Fruit fly (Drosophila melanogaster) whole organism, prepupa: ENCODE results near the gene Apl.
A peak's percentile ranks its signal among the peaks of the same experiment; 100 is the strongest.

Source experiments
- CG11762 ChIP-seq: fragments of 200-800 bp; sonication (Bioruptor generic); optimal IDR thresholded peaks from 3 replicates; lab custom pipeline; 2016; ENCODE audit warnings: missing biosample characterization, missing genetic modification characterization; ENCODE audit not compliant: insufficient read depth
- CG1621 ChIP-seq: fragments of 200-800 bp; sonication (Bioruptor generic); optimal IDR thresholded peaks from 3 replicates; lab custom pipeline; 2018; ENCODE audit warnings: missing biosample characterization, mild to moderate bottlenecking, missing genetic modification characterization
- CG34406 ChIP-seq: fragments of 200-800 bp; sonication (Bioruptor generic); optimal IDR thresholded peaks from 3 replicates; lab custom pipeline; 2016; ENCODE audit warnings: missing biosample characterization, missing genetic modification characterization
- CG3919 ChIP-seq: fragments of 200-800 bp; sonication (Bioruptor generic); optimal IDR thresholded peaks from 3 replicates; lab custom pipeline; 2016; ENCODE audit warnings: missing biosample characterization, missing genetic modification characterization
- CG4318 ChIP-seq: fragments of 200-800 bp; sonication (Bioruptor generic); optimal IDR thresholded peaks from 3 replicates; lab custom pipeline; 2017; ENCODE audit warnings: missing biosample characterization, mild to moderate bottlenecking, missing genetic modification characterization
- Hr39 ChIP-seq: fragments of 200-800 bp; sonication (Bioruptor generic); optimal IDR thresholded peaks from 2 replicates; lab custom pipeline; 2016; ENCODE audit warnings: missing biosample characterization, missing genetic modification characterization
- Lpt ChIP-seq: fragments of 200-800 bp; sonication (Bioruptor generic); optimal IDR thresholded peaks from 3 replicates; lab custom pipeline; 2016; ENCODE audit warnings: missing biosample characterization, missing genetic modification characterization
- Sox102F ChIP-seq: fragments of 200-800 bp; sonication (Bioruptor generic); optimal IDR thresholded peaks from 2 replicates; lab custom pipeline; 2016; ENCODE audit warnings: missing biosample characterization, mild to moderate bottlenecking, missing genetic modification characterization
- Sox15 ChIP-seq: fragments of 200-800 bp; sonication (Bioruptor generic); optimal IDR thresholded peaks from 3 replicates; lab custom pipeline; 2016; ENCODE audit warnings: missing biosample characterization, missing genetic modification characterization
- achi ChIP-seq: fragments of 200-800 bp; sonication (Bioruptor generic); optimal IDR thresholded peaks from 3 replicates; lab custom pipeline; 2016; ENCODE audit warnings: missing biosample characterization, missing genetic modification characterization
- fkh ChIP-seq: fragments of 200-800 bp; sonication (Bioruptor generic); optimal IDR thresholded peaks from 3 replicates; lab custom pipeline; 2017; ENCODE audit warnings: missing biosample characterization, mild to moderate bottlenecking, missing genetic modification characterization, moderate library complexity
- net ChIP-seq: fragments of 200-800 bp; sonication (Bioruptor generic); optimal IDR thresholded peaks from 3 replicates; lab custom pipeline; 2016; ENCODE audit warnings: missing biosample characterization, missing genetic modification characterization
- ss ChIP-seq, 2 experiments: fragments of 200-800 bp; sonication (Bioruptor generic); optimal IDR thresholded peaks; 2 replicates in 1 of 2; 3 replicates in 1 of 2; lab custom pipeline; 2017 to 2018; ENCODE audit warnings: mild to moderate bottlenecking in 2 of 2, missing biosample characterization in 2 of 2, missing genetic modification characterization in 2 of 2, moderate library complexity in 1 of 2
- svp ChIP-seq: fragments of 200-800 bp; sonication (Bioruptor generic); peaks from one replicate; lab custom pipeline; 2016; ENCODE audit warnings: missing biosample characterization, missing genetic modification characterization

DNA sequence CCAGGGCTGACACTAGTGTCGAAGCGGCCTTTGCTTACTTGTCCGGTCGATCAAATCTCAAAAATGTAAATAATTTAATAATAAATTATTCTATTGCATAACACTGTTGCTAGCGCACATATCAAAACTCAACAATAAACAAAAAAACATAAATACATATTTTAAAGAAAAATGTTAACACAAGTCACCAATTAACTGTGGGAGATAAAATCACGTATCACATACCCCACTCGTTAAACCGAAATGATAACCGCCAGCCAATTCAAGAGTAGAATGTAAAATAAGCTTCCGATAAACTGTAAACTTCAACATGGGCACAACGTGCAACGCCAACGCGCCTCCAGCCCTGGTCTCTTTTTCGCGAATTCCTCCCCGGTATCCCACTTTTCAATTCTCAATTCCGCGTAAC lies 7.8 kb downstream of the Apl start, which contains the start of gene Arts:
- peak; percentile 74 for TF ChIP-seq svp (GFP tag; lab: Kevin White, UChicago)
- no peak for TF ChIP-seq CG11762 (GFP tag; lab: Kevin White, UChicago)
- TF ChIP-seq net (GFP tag; lab: Kevin White, UChicago) = no peak
- peak; percentile 5 for TF ChIP-seq Hr39 (GFP tag; lab: Kevin White, UChicago)
- peak; percentile 7 for TF ChIP-seq CG34406 (GFP tag; lab: Kevin White, UChicago)
- TF ChIP-seq CG4318 (GFP tag; lab: Kevin White, UChicago) = no peak
- peak; percentile 34 for TF ChIP-seq fkh
- no peak for TF ChIP-seq Sox102F (GFP tag; lab: Kevin White, UChicago)
- no peak for TF ChIP-seq Sox15
- TF ChIP-seq ss (GFP tag; optimal IDR thresholded peaks at IDR 0.05; lab: Kevin White, UChicago) = peak in 1 of 2 experiments; percentile 49
- TF ChIP-seq Lpt (GFP tag; lab: Kevin White, UChicago) = no peak
- peak; percentile 38 for TF ChIP-seq achi (GFP tag; lab: Kevin White, UChicago)
- no peak for TF ChIP-seq CG1621
- TF ChIP-seq CG3919 (GFP tag; lab: Kevin White, UChicago) = peak; percentile 31
